Worm (Caenorhabditis elegans): ENCODE results near the gene fbxa-219.

Gene fbxa-219

ce11 chrIII:2279457-2279856 is 11.8 kb upstream of the fbxa-219 start, which contains the start of gene Y54F10BM.23:
Y54F10BM.23 (minus strand) TSS chrIII:2279557.
- TF ChIP-seq W03F9.2 (tag; optimal IDR thresholded peaks at IDR 0.05) (no peak), him-1 (tag; optimal IDR thresholded peaks at IDR 0.05) (no peak), dao-5 (tag; optimal IDR thresholded peaks at IDR 0.05) (no peak)

ce11 chrIII:2280569-2280968 is 10.6 kb upstream of the fbxa-219 start, which contains the start of gene Y54F10BM.22:
Y54F10BM.22 (plus strand) TSS chrIII:2280899.
- TF ChIP-seq him-1 (tag; optimal IDR thresholded peaks at IDR 0.05) (no peak), W03F9.2 (tag; optimal IDR thresholded peaks at IDR 0.05) (no peak), dao-5 (tag; optimal IDR thresholded peaks at IDR 0.05) (no peak)

DNA sequence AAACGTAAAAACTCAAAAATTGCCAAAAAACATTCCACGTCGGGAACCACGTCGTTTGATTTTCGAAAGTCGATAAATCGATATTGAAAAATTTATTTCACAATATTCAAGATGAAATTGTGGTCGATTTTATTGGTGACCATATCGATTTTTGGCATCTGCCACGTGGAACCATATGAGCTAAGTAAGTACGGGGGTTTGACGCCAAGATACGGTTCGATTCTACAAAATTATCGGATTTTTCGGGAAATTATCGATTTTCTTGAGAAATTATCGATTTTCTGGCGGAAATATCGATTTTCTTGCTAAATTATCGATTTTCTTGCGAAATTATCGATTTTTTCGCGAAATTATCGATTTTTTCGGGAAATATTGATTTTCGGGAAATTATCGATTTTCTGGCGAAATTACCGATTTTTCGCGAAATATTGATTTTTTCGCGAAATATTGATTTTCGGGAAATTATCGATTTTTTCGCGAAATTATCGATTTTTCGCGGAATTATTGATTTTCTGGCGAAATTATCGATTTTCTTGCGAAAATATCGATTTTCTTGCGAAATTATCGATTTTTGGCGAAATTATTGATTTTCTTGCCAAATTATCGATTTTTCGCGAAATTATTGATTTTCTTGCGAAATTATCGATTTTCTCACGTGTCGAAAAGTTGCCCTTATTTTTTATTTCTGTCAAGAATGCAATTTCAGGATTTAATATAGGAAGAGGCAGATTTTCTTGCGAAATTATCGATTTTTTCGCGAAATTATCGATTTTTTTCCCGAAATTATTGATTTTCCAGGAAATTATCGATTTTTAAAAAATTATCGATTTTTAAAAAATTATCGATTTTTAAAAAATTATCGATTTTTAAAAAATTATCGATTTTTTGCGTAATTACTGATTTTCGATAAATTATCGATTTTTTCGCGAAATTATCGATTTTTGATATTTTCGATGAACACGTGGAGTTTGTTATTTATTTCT is 8.9 kb upstream of the fbxa-219 start, which contains the start of gene Y54F10BM.3:
Gene Y54F10BM.3, plus strand, starts transcription at position 51 of the 983 bp plus-strand sequence.
- TF ChIP-seq him-1 (tag; optimal IDR thresholded peaks at IDR 0.05) (no peak), dao-5 (tag; optimal IDR thresholded peaks at IDR 0.05) (no peak), W03F9.2 (tag; optimal IDR thresholded peaks at IDR 0.05) (no peak)

DNA sequence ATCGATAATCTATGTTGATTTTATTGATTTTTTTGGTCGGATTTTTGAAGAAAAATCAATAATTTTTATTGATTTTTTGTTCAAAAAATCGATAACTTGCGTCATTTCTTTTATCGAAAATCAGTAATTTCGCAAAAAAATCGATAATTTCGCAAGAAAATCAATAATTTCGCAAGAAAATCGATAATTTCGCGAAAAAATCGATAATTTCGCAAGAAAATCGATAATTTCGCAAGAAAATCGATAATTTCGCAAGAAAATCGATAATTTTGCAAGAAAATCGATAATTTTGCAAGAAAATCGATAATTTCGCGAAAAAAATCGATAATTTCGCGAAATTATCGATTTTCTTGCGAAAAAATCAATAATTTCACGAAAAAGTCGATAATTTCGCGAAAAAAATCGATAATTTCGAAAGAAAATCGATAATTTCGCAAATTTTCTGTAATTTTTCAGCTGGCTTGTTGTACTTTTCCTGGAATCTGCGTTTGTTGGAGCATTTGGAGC is 7.8 kb upstream of the fbxa-219 start:
- TF ChIP-seq dao-5 (tag; optimal IDR thresholded peaks at IDR 0.05): no peak
- TF ChIP-seq him-1 (tag; optimal IDR thresholded peaks at IDR 0.05): no peak
- TF ChIP-seq W03F9.2 (tag; optimal IDR thresholded peaks at IDR 0.05): no peak

DNA sequence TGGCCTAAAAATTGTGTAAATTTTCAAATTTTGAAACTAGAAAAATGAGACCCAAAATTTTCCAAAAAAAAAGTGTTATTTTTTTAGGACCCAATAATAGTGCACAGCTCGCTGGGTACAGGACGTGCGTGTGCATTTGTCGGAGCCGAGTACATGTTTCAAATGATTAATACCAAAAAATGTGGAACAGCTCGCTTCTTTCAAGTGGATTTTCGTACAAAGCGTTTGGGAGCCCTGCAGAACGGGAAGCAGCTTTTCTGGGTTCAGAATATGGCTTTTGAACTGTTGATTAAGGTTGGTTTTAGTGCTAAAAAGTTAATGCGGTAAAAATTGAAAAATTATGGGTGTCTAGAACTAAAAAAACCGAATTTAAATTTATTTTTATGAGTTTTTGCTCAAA is 3.0 kb upstream of the fbxa-219 start:
- TF ChIP-seq him-1 (tag; optimal IDR thresholded peaks at IDR 0.05): no peak
- TF ChIP-seq W03F9.2 (tag; optimal IDR thresholded peaks at IDR 0.05): no peak
- no peak for TF ChIP-seq dao-5 (tag; optimal IDR thresholded peaks at IDR 0.05)

ce11 chrIII:2294736-2295135 is 3.5 kb downstream of the fbxa-219 start:
- TF ChIP-seq him-1 (tag; optimal IDR thresholded peaks at IDR 0.05): no peak
- no peak for TF ChIP-seq dao-5 (tag; optimal IDR thresholded peaks at IDR 0.05)
- no peak for TF ChIP-seq W03F9.2 (tag; optimal IDR thresholded peaks at IDR 0.05)

DNA sequence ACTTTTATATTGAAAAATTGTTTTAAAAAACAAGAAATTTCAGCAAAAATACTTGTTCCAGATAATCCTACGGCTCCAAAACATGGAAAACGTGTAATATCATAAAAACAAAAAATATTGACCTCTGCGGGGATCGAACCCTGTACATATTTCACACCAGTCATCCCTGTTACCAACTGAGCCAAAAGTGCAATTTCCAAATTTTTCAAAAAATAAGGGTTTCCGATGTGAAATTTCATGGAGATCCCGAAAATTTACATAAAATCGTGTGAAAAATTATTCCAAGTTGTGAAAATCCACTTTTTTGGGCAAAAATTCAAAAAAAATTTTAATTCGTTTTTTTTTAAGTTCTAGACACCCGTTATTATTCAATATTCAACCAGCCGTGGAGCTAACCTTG is 12.9 kb downstream of the fbxa-219 start:
- no peak for TF ChIP-seq him-1 (tag; optimal IDR thresholded peaks at IDR 0.05)
- TF ChIP-seq W03F9.2 (tag; optimal IDR thresholded peaks at IDR 0.05): no peak
- no peak for TF ChIP-seq dao-5 (tag; optimal IDR thresholded peaks at IDR 0.05)

- TF ChIP-seq W03F9.2 (tag; optimal IDR thresholded peaks at IDR 0.05) (no peak), him-1 (tag; optimal IDR thresholded peaks at IDR 0.05) (no peak), dao-5 (tag; optimal IDR thresholded peaks at IDR 0.05) (no peak)
These were observed 13.7 kb downstream of the fbxa-219 start, which contains the start of gene Y54F10BM.9 for ce11 chrIII:2304867-2305266. Y54F10BM.9 (minus strand) TSS chrIII:2304927.

DNA sequence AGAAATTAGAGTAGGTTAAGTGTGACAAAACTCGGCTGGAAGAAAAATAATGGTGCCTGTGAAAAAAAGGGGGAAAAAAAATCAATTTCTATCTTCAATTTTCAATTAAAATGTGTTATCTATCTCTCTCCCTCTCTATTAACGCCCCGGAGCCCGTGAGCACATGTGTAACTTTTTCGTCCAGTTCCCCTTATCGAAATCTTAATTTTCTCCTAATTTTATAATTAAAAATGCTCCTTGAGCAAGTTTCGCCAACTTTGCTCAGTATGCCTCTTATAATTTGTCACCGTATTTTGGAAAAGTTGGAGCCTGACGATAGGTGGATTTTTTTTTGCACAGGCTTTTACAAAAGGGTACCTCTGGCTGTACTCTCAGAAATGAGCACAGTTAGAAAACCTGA is 16.8 kb downstream of the fbxa-219 start, which contains the start of the genes fbxa-1 and Y54F10BM.20:
Gene fbxa-1, minus strand, starts transcription at position 101 of the 400 bp plus-strand sequence.
Gene Y54F10BM.20, plus strand, starts transcription at position 231 of the 400 bp plus-strand sequence.
- TF ChIP-seq him-1 (tag; optimal IDR thresholded peaks at IDR 0.05) (no peak), dao-5 (tag; optimal IDR thresholded peaks at IDR 0.05) (no peak), W03F9.2 (tag; optimal IDR thresholded peaks at IDR 0.05) (no peak)

- no peak for TF ChIP-seq him-1 (tag; optimal IDR thresholded peaks at IDR 0.05)
- TF ChIP-seq W03F9.2 (tag; optimal IDR thresholded peaks at IDR 0.05): no peak
- TF ChIP-seq dao-5 (tag; optimal IDR thresholded peaks at IDR 0.05): no peak
These were observed 19.8 kb downstream of the fbxa-219 start for ce11 chrIII:2310996-2311395.

- no peak for TF ChIP-seq W03F9.2 (tag; optimal IDR thresholded peaks at IDR 0.05)
- no peak for TF ChIP-seq dao-5 (tag; optimal IDR thresholded peaks at IDR 0.05)
- TF ChIP-seq him-1 (tag; optimal IDR thresholded peaks at IDR 0.05): no peak
These were observed 22.8 kb downstream of the fbxa-219 start, which contains the start of the genes fbxa-66 and iffb-1 for ce11 chrIII:2313985-2314494. fbxa-66 (minus strand) TSS chrIII:2314035. iffb-1 (plus strand) TSS chrIII:2314436.

- TF ChIP-seq dao-5 (tag; optimal IDR thresholded peaks at IDR 0.05) (no peak), him-1 (tag; optimal IDR thresholded peaks at IDR 0.05) (no peak), W03F9.2 (tag; optimal IDR thresholded peaks at IDR 0.05) (no peak)
These were observed 23.5 kb downstream of the fbxa-219 start for ce11 chrIII:2314678-2315077.

DNA sequence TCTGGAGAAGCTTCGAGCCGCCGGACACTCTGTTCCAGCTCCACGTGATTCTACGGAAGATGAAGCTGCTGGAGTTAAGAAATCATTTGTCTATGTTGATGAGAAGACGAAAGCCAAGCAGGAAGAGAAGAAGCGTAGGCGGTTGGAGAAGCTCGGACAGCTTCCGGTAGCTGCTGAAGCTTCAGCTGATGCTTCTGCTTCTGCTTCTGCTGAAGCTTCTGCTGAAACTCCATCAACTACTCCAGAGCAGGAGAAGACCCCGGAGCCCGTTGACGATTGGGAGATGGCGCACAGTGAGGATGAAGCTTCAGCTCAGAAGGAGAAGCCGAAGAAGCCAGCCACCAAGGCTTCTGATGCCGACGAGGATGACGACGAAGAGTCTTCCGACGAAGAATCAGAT is 25.2 kb downstream of the fbxa-219 start:
- TF ChIP-seq him-1 (tag; optimal IDR thresholded peaks at IDR 0.05): no peak

DNA sequence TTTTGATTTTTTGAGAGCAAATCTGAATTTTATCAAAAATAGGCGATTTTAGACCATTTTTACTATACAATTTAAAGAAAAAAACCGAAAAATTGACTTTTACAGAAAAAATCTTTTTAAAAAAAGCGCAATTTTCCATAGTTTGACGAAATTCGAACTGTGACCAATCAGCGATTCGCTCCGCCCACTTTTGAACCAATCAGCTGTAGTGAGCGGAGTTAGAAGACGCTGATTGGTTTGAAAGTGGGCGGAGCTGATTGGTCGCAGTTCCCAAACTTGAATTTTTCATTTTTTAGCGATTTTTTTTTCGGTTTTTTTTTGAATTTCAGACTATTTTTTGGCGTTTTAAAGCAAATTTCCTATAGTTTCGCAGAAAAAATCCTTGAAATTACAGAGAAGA is 33.5 kb downstream of the fbxa-219 start:
- no peak for TF ChIP-seq W03F9.2 (tag; optimal IDR thresholded peaks at IDR 0.05)
- TF ChIP-seq dao-5 (tag; optimal IDR thresholded peaks at IDR 0.05): no peak
- TF ChIP-seq him-1 (tag; optimal IDR thresholded peaks at IDR 0.05): no peak

All from whole organism, L4/young adult.